Worm (Caenorhabditis elegans) whole organism, dauer: Measurements from ENCODE around the gene R02C2.1.

Experiments
- unc-62 ChIP-seq: sonication (generic microtip); optimal IDR thresholded peaks from 2 replicates; lab custom pipeline; 2017; ENCODE audit warnings: missing biosample characterization, missing genetic modification reagents, missing genetic modification characterization

R02C2.1 gene

ce11 chrV:238094-238493 is at the start of gene R02C2.1:
R02C2.1 (minus strand) TSS chrV:238194.
- no peak for TF ChIP-seq unc-62 (GFP tag; lab: Kevin White, UChicago)

- no peak for TF ChIP-seq unc-62 (GFP tag; lab: Kevin White, UChicago)
Observed at ce11 chrV:285298-285697, 47.3 kb upstream of the R02C2.1 start.

ce11 chrV:284808-285207 is 46.8 kb upstream of the R02C2.1 start:
- no peak for TF ChIP-seq unc-62 (GFP tag; lab: Kevin White, UChicago)

DNA sequence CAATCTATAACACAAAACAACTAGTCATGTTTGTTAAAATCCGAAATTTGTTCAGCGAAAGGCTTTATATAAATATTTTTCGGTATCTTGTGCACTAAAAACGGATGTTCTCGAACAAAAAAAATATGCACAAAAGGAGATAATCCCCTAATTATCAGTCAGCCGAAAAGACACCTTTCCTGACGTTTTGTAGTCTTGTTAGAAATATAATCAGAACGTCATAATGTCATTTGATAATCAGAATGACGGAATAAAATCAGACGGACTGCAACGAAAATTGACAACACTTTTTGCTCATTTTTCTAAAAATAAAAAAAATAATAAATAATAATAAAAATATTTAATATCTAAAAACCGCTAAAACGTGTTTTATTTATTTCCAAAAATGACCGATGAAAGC is 46.0 kb upstream of the R02C2.1 start:
- TF ChIP-seq unc-62 (GFP tag; lab: Kevin White, UChicago), result no peak

DNA sequence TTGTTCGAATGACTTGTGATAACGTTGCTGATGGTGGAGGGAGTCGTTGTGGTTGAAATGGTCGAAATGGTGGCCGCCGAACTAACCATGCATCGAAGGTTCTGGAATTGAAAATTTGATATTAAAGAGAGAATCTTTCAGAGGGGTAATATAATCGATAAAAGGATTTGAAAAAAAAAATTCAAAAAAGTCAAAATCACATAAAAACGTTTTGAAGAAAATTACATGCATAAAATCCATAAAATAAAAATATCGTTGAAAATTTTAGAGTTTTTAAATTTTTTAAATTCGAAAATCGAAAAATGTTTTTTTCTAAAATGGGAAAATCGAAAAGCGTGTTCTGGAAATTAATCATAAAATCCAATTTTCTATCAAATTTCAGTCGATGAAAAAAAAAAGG is 43.6 kb upstream of the R02C2.1 start, which contains the start of gene npr-5:
Gene npr-5, minus strand, starts transcription at position 101 of the 400 bp plus-strand sequence.
- TF ChIP-seq unc-62 (GFP tag; lab: Kevin White, UChicago), result no peak

ce11 chrV:281111-281510 is 43.1 kb upstream of the R02C2.1 start:
- no peak for TF ChIP-seq unc-62 (GFP tag; lab: Kevin White, UChicago)

DNA sequence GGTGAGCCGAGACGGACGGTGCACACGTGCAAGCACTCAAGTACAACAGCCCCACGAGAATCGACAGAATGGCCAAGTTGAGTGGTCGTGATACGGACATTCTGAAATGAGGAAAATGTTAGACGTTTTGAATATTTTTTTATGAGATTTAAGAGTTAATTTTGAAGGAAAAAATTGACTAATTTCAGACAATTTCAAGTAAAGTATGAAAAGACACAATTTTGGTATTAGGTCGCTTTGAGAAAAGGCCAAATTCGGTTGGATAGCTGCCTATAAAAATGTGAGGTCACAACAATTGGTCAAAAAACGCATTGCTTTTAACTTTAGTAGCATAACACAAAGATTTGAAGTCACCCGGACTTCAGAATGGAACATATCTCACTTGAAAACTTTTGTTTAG is 34.8 kb upstream of the R02C2.1 start, which contains the start of gene nlp-70:
Gene nlp-70, minus strand, starts transcription at position 101 of the 400 bp plus-strand sequence.
- no peak for TF ChIP-seq unc-62 (GFP tag; lab: Kevin White, UChicago)

DNA sequence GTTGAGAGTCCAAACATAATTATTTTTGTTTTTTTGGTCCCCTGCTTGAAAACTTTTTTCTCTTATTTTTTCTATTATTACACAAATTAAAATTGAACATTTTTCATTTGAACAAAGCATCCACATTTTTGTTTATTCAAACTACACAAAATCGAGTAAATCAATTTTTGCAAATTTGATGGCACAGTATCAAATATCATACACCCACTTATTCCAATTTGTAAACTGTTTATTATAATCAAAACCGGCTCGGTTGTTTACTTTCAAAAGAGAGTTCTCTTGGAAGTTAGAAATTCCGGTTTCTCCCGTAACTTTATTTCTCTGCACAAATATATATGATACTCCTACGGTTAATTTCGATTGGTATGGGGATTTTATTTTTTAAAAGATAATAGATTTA is 30.0 kb upstream of the R02C2.1 start, which contains the start of gene lgc-26:
Gene lgc-26, plus strand, starts transcription at position 301 of the 400 bp plus-strand sequence.
- no peak for TF ChIP-seq unc-62 (GFP tag; lab: Kevin White, UChicago)

DNA sequence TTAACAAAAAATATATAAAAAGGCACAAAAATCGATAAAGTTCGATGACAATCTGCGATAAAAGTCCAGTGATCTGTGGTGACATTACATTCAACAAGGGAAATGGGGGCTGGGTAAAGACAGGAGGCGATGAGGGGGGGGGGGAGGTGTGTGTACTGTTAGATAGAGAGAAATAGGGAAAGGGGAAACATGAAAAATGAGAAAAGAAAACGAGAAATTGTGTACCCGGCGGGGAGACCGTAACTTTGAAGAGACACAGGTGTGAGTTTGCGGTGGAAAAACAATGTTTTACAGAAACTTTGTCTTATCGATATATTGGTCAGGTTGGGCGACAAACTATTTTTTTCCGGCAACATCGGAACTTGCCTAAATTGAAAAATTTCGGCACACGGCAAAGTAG is 22.3 kb upstream of the R02C2.1 start:
- TF ChIP-seq unc-62 (GFP tag; lab: Kevin White, UChicago), result no peak

DNA sequence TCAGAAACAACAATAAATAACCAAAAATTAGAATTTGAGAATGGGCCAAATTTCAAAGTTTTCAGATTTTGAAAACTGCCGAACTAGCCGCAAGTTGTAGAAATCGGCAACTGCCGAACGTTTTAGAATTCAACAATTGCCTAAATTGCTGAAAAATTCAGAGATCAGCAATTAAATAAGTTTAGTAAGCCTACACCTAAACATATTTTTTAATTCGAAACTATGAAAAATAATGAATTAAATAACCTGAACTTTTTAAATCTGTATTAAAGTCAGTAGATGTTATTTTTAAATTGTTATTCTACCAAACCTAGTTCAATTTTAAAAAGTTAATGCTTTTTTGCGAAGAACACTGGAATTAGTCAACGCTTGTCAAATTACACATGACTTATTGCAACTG is 20.7 kb upstream of the R02C2.1 start, which contains the start of gene nhr-204:
Gene nhr-204, minus strand, starts transcription at position 101 of the 400 bp plus-strand sequence.
- TF ChIP-seq unc-62 (GFP tag; lab: Kevin White, UChicago), result no peak

DNA sequence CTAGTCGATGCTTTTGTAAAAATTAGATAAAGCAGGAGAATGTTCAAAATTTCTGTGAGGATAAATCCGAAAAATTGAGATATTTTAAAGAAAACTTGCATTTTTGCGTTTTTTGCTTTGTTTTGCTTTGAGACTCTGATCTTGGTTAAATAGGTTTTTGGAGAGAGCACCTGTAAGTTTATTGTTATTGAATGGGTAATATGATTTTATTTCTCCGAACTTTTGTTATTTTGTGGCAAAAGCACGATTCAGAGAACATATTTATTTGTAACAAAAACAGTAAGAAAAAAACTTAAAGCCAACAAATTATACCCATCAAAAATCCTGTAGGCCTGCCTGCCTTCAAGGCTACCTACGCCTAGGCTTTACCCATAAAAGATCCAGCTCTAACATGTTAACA is 16.6 kb upstream of the R02C2.1 start, which contains the start of gene str-121:
Gene str-121, minus strand, starts transcription at position 101 of the 400 bp plus-strand sequence.
- no peak for TF ChIP-seq unc-62 (GFP tag; lab: Kevin White, UChicago)

DNA sequence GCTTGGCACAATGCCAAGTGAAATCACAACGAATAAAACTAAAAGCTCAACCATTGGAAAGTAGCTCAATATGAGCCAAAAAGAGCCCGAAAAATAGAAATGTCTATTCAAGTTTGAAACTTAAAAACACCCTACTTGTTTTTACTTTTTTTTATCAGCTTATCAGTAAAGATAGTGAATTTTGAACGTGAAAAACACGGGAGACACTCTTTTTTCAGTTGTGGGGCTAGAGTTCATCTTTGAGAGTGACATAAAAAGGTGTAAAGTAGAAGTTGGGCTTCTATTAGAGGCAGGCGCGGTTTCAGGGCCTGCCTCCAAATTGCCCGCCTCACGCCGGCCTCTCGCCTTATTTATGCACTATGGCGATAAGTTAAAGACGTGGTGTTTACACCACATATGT is 13.7 kb upstream of the R02C2.1 start, which contains the start of gene oac-39:
Gene oac-39, minus strand, starts transcription at position 101 of the 400 bp plus-strand sequence.
- no peak for TF ChIP-seq unc-62 (GFP tag; lab: Kevin White, UChicago)

DNA sequence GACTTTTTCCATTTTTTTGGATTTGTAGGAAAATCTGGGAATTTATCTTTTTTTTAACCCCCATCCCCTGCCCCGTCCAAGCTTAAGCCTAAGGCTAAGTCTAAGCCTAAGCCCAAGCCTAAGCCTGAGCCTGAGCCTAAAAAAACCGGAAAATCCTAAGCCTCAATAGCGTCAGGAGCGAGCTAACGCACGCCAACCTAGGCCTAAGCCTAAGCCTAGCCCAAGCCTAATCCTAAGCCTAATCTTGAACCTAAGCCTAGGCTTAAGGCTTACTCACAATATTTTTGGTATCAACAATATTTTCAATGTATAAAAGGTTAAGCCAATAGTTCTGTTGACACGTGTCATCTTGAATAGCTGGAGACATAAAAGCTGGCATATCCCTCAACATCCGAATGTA is 10.6 kb upstream of the R02C2.1 start:
- TF ChIP-seq unc-62 (GFP tag; lab: Kevin White, UChicago), result no peak

- TF ChIP-seq unc-62 (GFP tag; lab: Kevin White, UChicago), result no peak
Observed at ce11 chrV:247576-247975, 9.6 kb upstream of the R02C2.1 start.

DNA sequence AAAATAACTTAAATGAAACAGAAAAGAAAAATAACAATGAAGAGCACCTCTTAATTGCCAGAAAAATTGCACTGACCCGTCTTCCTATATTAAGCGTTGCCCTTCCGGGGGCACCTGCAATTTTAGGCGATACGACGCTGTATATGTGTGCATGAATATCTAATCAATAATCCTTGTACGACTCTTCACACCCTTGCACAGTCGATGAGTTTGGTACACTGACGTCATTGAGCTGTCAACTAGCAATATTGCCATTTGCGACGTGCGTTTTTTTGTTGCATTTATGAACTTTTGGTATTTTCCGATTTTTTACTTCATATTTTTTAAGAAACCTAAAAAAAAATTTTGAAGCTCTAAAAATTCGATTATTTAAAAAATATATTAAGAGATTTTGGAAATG is 8.1 kb upstream of the R02C2.1 start, which contains the start of gene kin-34:
Gene kin-34, minus strand, starts transcription at position 101 of the 400 bp plus-strand sequence.
- no peak for TF ChIP-seq unc-62 (GFP tag; lab: Kevin White, UChicago)

DNA sequence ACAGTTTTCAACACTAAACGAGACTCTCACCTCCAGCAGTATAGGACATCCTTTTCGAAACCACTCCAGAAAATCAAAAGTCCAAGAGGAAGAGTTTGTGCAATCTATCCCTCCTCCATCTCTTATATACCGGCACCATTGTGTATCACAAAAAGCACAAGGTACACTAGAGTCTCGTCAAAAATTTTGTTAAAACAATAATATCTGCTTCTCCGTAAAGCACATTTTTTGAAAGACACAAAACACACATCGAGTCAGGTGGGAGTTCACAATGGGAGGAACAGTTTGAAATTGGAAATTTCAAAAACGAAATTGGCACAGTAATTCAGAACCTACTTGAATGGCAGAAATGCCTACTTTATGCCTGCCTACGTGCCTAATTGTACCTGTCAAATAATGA is 4.5 kb upstream of the R02C2.1 start, which contains the start of gene R02C2.7:
Gene R02C2.7, minus strand, starts transcription at position 101 of the 400 bp plus-strand sequence.
- no peak for TF ChIP-seq unc-62 (GFP tag; lab: Kevin White, UChicago)

DNA sequence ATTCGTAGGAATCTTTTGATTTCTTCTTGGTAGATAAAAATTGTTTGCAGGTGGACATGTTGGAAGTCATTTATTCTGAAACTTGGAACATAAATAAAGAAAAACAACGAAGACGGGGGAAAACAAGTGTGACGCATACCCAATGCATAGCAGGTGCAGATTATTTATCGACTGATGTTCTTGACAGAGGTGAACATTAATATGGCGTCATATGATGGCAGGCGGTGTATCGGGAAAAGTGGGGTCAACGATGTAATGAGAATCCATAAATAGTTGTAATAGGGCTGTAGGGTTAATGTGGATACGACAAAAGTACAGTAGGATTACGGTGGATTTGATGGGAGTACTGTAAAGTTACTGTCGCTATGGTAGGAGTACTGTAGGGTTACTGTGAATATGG is 2.3 kb upstream of the R02C2.1 start, which contains the start of gene txt-2:
Gene txt-2, minus strand, starts transcription at position 214 of the 400 bp plus-strand sequence.
- no peak for TF ChIP-seq unc-62 (GFP tag; lab: Kevin White, UChicago)
